Fruit fly (Drosophila melanogaster) whole organism: ENCODE measurements around the gene ebd2.

Experiments
- CG8478 ChIP-seq: fragments of >200 bp; optimal IDR thresholded peaks from 2 replicates; lab custom pipeline; 2018; ENCODE audit warnings: inconsistent platforms
- Dll ChIP-seq: fragments of >200 bp; optimal IDR thresholded peaks from 2 replicates; lab custom pipeline; 2017
- EcR ChIP-seq, 2 experiments: fragments of >200 bp; optimal IDR thresholded peaks; 2 replicates each; lab custom pipeline; 2017; ENCODE audit warnings: missing biosample characterization in 2 of 2, missing genetic modification characterization in 2 of 2, missing genetic modification reagents in 2 of 2
- pan ChIP-seq: fragments of >200 bp; optimal IDR thresholded peaks from 2 replicates; lab custom pipeline; 2017
- psq ChIP-seq: fragments of >200 bp; optimal IDR thresholded peaks from 2 replicates; lab custom pipeline; 2017
- usp ChIP-seq: fragments of >200 bp; optimal IDR thresholded peaks from 2 replicates; lab custom pipeline; 2017; ENCODE audit warnings: missing biosample characterization, missing genetic modification characterization, mixed read lengths

The ebd2 gene

dm6 chr3L:21321807-21322503, 27.1 kb downstream of the ebd2 start:
- TF ChIP-seq Dll (lab: Kevin White, UChicago) (no peak), psq (no peak), pan (lab: Kevin White, UChicago) (no peak), usp (GFP tag; lab: Kevin White, UChicago) (no peak), CG8478 (no peak), EcR (GFP tag; optimal IDR thresholded peaks at IDR 0.05; lab: Kevin White, UChicago) (no peak)

DNA sequence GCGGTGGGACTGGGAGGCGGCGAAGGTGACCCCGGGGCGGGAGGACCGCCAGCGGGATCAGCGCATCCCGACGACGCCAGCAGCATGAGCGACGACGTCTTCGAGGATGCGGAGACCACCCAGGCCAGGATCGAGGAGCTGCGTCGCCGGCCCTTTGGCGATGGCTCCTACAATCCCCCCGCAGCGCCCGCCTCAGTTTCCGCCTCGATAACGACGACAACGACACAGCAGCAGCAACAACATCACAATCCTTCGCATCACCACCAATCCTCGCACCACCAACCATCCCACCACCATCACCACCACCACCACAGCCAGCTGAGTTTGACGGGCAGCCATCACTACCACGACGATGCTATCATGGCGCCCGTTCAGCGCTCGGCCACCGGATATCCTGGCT, 29.1 kb downstream of the ebd2 start:
- TF ChIP-seq psq (no peak), Dll (lab: Kevin White, UChicago) (no peak), usp (GFP tag; lab: Kevin White, UChicago) (no peak), pan (lab: Kevin White, UChicago) (no peak), CG8478 (no peak), EcR (GFP tag; optimal IDR thresholded peaks at IDR 0.05; lab: Kevin White, UChicago) (no peak)

- TF ChIP-seq pan (lab: Kevin White, UChicago) = no peak
Observed at dm6 chr3L:21319313-21319907, 29.7 kb downstream of the ebd2 start.

- TF ChIP-seq psq (no peak), CG8478 (no peak), Dll (lab: Kevin White, UChicago) (no peak), EcR (GFP tag; optimal IDR thresholded peaks at IDR 0.05; lab: Kevin White, UChicago) (no peak), usp (GFP tag; lab: Kevin White, UChicago) (no peak), pan (lab: Kevin White, UChicago) (no peak)
Observed at dm6 chr3L:21318474-21318873, 30.6 kb downstream of the ebd2 start, which contains the start of gene Rab26. TSS of gene Rab26 (plus strand) at chr3L:21318774.

dm6 chr3L:21317416-21318259, 31.4 kb downstream of the ebd2 start, which contains the start of gene Pc:
TSS of gene Pc (minus strand) at chr3L:21318020.
- TF ChIP-seq usp (GFP tag; lab: Kevin White, UChicago) (no peak), CG8478 (no peak), pan (lab: Kevin White, UChicago) (no peak), psq (no peak)

dm6 chr3L:21304400-21304799, 44.7 kb downstream of the ebd2 start, which contains the start of the genes CG11309 and CG7632:
TSS of gene CG11309 (minus strand) at chr3L:21304658.
TSS of gene CG7632 (plus strand) at chr3L:21304697.
- TF ChIP-seq EcR (GFP tag; optimal IDR thresholded peaks at IDR 0.05; lab: Kevin White, UChicago) (no peak), psq (no peak), CG8478 (no peak), Dll (lab: Kevin White, UChicago) (no peak), usp (GFP tag; lab: Kevin White, UChicago) (no peak), pan (lab: Kevin White, UChicago) (no peak)

dm6 chr3L:21303659-21304058, 45.4 kb downstream of the ebd2 start:
- TF ChIP-seq usp (GFP tag; lab: Kevin White, UChicago) = no peak
- no peak for TF ChIP-seq EcR (GFP tag; optimal IDR thresholded peaks at IDR 0.05; lab: Kevin White, UChicago)
- TF ChIP-seq pan (lab: Kevin White, UChicago) = no peak
- TF ChIP-seq CG8478 = no peak

DNA sequence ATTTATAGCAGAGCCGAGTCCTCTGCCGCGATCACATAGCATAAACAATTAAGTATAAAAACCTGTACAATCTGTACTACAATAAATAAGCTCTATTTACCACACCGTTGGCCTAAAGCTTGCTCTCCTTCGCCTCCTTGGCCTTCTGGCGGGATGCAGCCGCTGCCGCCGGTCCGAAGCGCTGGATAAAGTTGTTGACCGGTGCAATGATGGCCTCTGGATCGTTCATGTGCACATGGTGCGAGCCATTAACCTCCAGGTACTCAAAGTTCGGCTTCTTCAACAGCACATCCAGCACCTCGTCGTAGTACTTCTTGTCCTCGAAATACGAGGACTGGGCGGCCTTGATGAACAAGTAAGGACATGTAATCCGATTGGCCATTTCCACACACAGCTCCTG, 46.6 kb downstream of the ebd2 start:
- TF ChIP-seq psq (no peak), CG8478 (no peak), pan (lab: Kevin White, UChicago) (no peak), usp (GFP tag; lab: Kevin White, UChicago) (no peak), EcR (GFP tag; optimal IDR thresholded peaks at IDR 0.05; lab: Kevin White, UChicago) (no peak), Dll (lab: Kevin White, UChicago) (no peak)

dm6 chr3L:21301737-21302487, 47.2 kb downstream of the ebd2 start:
- TF ChIP-seq usp (GFP tag; lab: Kevin White, UChicago) = no peak
- TF ChIP-seq pan (lab: Kevin White, UChicago) = no peak
- no peak for TF ChIP-seq Dll (lab: Kevin White, UChicago)

dm6 chr3L:21300280-21300679, 48.8 kb downstream of the ebd2 start, which contains the start of gene Cpr78Cc:
TSS of gene Cpr78Cc (plus strand) at chr3L:21300580.
- TF ChIP-seq CG8478 = no peak
- no peak for TF ChIP-seq pan (lab: Kevin White, UChicago)
- TF ChIP-seq Dll (lab: Kevin White, UChicago) = no peak
- TF ChIP-seq EcR (GFP tag; optimal IDR thresholded peaks at IDR 0.05; lab: Kevin White, UChicago) = no peak
- no peak for TF ChIP-seq usp (GFP tag; lab: Kevin White, UChicago)
- no peak for TF ChIP-seq psq

DNA sequence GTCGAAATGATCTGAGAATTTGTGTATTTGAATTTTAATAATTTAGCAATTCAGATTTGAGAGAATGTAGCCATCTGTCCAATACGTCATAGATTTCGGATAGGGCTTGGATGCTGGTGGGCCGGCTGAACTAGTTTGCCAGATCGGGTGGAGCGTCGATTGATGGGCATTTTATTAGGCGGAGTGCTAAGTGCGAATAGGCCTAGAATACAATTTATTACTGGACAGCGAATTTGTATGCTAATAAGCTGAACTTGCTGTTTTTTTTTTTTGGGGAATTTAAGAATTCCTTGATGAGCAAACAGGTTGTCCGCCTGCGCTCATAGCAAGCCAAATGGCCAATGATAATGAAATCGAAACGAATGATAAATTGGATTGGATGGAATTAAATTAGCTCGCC, 49.9 kb downstream of the ebd2 start:
- TF ChIP-seq psq (no peak), pan (lab: Kevin White, UChicago) (no peak), Dll (lab: Kevin White, UChicago) (no peak), usp (GFP tag; lab: Kevin White, UChicago) (no peak), CG8478 (no peak), EcR (GFP tag; optimal IDR thresholded peaks at IDR 0.05; lab: Kevin White, UChicago) (no peak)
